Fruit fly (Drosophila melanogaster) whole organism, embryonic: ENCODE measurements around the gene HemK2.

Source experiments
- Bteb2 ChIP-seq: fragments of 200-800 bp; sonication (Bioruptor generic); optimal IDR thresholded peaks from 2 replicates; lab custom pipeline; 2016; ENCODE audit warnings: missing biosample characterization, missing genetic modification characterization
- tna ChIP-seq: fragments of 200-800 bp; sonication (Bioruptor generic); IDR thresholded peaks from 2 replicates; pipeline ENCODE4 v1.3.6; 2022; ENCODE audit warnings: missing biosample characterization, missing genetic modification characterization; ENCODE audit not compliant: partially characterized antibody

dm6 chr2L:2744852-2745251 is 14.6 kb downstream of the HemK2 start, which contains the start of the genes CG9961 and Cwc25:
- no peak for TF ChIP-seq tna (GFP tag; lab: Robert Waterston, UW)
- TF ChIP-seq Bteb2 (GFP tag; lab: Kevin White, UChicago): no peak
